Worm (Caenorhabditis elegans) whole organism, young adult: ENCODE measurements around the gene B0336.12.
A peak's percentile ranks its signal among the peaks of the same experiment; 100 is the strongest.

Experiments used
- B0019.2 ChIP-seq: fragments of 200-800 bp; sonication (Bioruptor generic); conservative IDR thresholded peaks from 2 replicates; pipeline ENCODE4 v1.3.6; 2022; ENCODE audit warnings: missing genetic modification reagents, missing genetic modification characterization, missing compliant biosample characterization
- B0035.1 ChIP-seq: sonication (generic microtip); optimal IDR thresholded peaks from 2 replicates; lab custom pipeline; 2016; ENCODE audit warnings: missing genetic modification characterization, mild to moderate bottlenecking, missing compliant biosample characterization, missing genotype, missing genetic modification reagents
- F23B12.7 ChIP-seq: sonication (generic microtip); optimal IDR thresholded peaks from 2 replicates; lab custom pipeline; 2017; ENCODE audit warnings: missing genetic modification characterization, mild to moderate bottlenecking, missing compliant biosample characterization, antibody characterized with exemption, moderate library complexity; ENCODE audit not compliant: insufficient read depth
- F37B4.10 ChIP-seq: fragments of 200-800 bp; sonication (Bioruptor generic); IDR thresholded peaks from 2 replicates; pipeline ENCODE4 v1.3.6; 2022; ENCODE audit warnings: missing genetic modification characterization, missing compliant biosample characterization
- F52B5.7 ChIP-seq: sonication (generic microtip); optimal IDR thresholded peaks from 2 replicates; lab custom pipeline; 2016; ENCODE audit warnings: mild to moderate bottlenecking, missing genetic modification characterization, missing compliant biosample characterization
- F55B11.4 ChIP-seq: sonication (generic microtip); optimal IDR thresholded peaks from 2 replicates; lab custom pipeline; 2016; ENCODE audit warnings: missing compliant biosample characterization, missing genetic modification characterization, borderline replicate concordance; ENCODE audit not compliant: insufficient read depth
- K11D2.4 ChIP-seq: fragments of 200-800 bp; sonication (Bioruptor generic); IDR thresholded peaks from 2 replicates; pipeline ENCODE4 v1.3.6; 2022; ENCODE audit warnings: missing genetic modification reagents, missing genetic modification characterization, missing compliant biosample characterization
- T26A5.8 ChIP-seq: sonication (generic microtip); optimal IDR thresholded peaks from 2 replicates; lab custom pipeline; 2016; ENCODE audit warnings: missing genetic modification characterization, missing compliant biosample characterization
- Y53F4B.3 ChIP-seq: fragments of 200-800 bp; sonication (Bioruptor generic); IDR thresholded peaks from 2 replicates; pipeline ENCODE4 v1.3.6; 2022; ENCODE audit warnings: missing genetic modification reagents, missing genetic modification characterization, missing compliant biosample characterization
- Y56A3A.18 ChIP-seq: fragments of 200-800 bp; sonication (Bioruptor generic); IDR thresholded peaks from 2 replicates; pipeline ENCODE4 v1.3.6; 2022; ENCODE audit warnings: missing genetic modification reagents, missing genetic modification characterization, missing compliant biosample characterization
- Y79H2A.3 ChIP-seq: fragments of 200-800 bp; sonication (Bioruptor generic); conservative IDR thresholded peaks from 2 replicates; pipeline ENCODE4 v1.3.6; 2022; ENCODE audit warnings: missing genetic modification reagents, missing genetic modification characterization, missing compliant biosample characterization
- Y95B8A.8 ChIP-seq: fragments of 200-800 bp; sonication (Bioruptor generic); IDR thresholded peaks from 2 replicates; pipeline ENCODE4 v1.3.6; 2022; ENCODE audit warnings: missing genetic modification reagents, missing genetic modification characterization, missing compliant biosample characterization
- akir-1 ChIP-seq: fragments of 200-800 bp; sonication (Bioruptor generic); optimal IDR thresholded peaks from 2 replicates; lab custom pipeline; 2018; ENCODE audit warnings: mild to moderate bottlenecking, missing genetic modification characterization, moderate library complexity, missing compliant biosample characterization
- ama-1 ChIP-seq, 3 experiments: fragments of 150-350 bp in 1 of 3; sonication (generic microtip) in 2 of 3; optimal IDR thresholded peaks; 2 replicates each; lab custom pipeline; 2014 to 2018; ENCODE audit warnings: missing biosample characterization in 2 of 3, missing genetic modification characterization in 2 of 3, missing genetic modification reagents in 2 of 3
- aptf-3 ChIP-seq: fragments of 200-800 bp; sonication (Bioruptor generic); IDR thresholded peaks from 2 replicates; pipeline ENCODE4 v1.3.6; 2022; ENCODE audit warnings: missing genetic modification characterization, missing compliant biosample characterization
- attf-3 ChIP-seq: fragments of 200-800 bp; sonication (Bioruptor generic); conservative IDR thresholded peaks from 2 replicates; pipeline ENCODE4 v1.3.6; 2022; ENCODE audit warnings: missing genetic modification reagents, missing genetic modification characterization, missing compliant biosample characterization
- attf-5 ChIP-seq: fragments of 200-800 bp; sonication (Bioruptor generic); optimal IDR thresholded peaks from 2 replicates; lab custom pipeline; 2018; ENCODE audit warnings: mild to moderate bottlenecking, missing genetic modification characterization, missing compliant biosample characterization
- bed-1 ChIP-seq: fragments of 200-800 bp; sonication (Bioruptor generic); IDR thresholded peaks from 2 replicates; pipeline ENCODE4 v1.3.6; 2022; ENCODE audit warnings: missing genetic modification reagents, missing genetic modification characterization, missing compliant biosample characterization
- ccch-3 ChIP-seq: fragments of 200-800 bp; sonication (Bioruptor generic); optimal IDR thresholded peaks from 2 replicates; lab custom pipeline; 2018; ENCODE audit warnings: mild to moderate bottlenecking, missing genetic modification characterization, missing compliant biosample characterization
- chd-7 ChIP-seq: sonication (generic microtip); optimal IDR thresholded peaks from 2 replicates; lab custom pipeline; 2016; ENCODE audit warnings: mild to moderate bottlenecking, missing genetic modification characterization, moderate library complexity, missing compliant biosample characterization
- die-1 ChIP-seq: sonication (generic microtip); optimal IDR thresholded peaks from 2 replicates; lab custom pipeline; 2016; ENCODE audit warnings: missing genotype, mild to moderate bottlenecking, missing genetic modification characterization, missing compliant biosample characterization
- dpl-1 ChIP-seq: fragments of 150-350 bp; optimal IDR thresholded peaks from 2 replicates; lab custom pipeline; 2014; ENCODE audit warnings: missing biosample characterization, missing genetic modification reagents, missing genetic modification characterization
- egl-44 ChIP-seq: fragments of 200-800 bp; sonication (Bioruptor generic); IDR thresholded peaks from 2 replicates; pipeline ENCODE4 v1.3.6; 2022; ENCODE audit warnings: missing genetic modification reagents, missing genetic modification characterization, missing compliant biosample characterization
- gei-17 ChIP-seq: fragments of 200-800 bp; sonication (Bioruptor generic); optimal IDR thresholded peaks from 2 replicates; lab custom pipeline; 2018; ENCODE audit warnings: mild to moderate bottlenecking, missing genetic modification characterization, missing compliant biosample characterization
- hlh-26 ChIP-seq: fragments of 200-800 bp; sonication (Bioruptor generic); conservative IDR thresholded peaks from 2 replicates; pipeline ENCODE4 v1.3.6; 2022; ENCODE audit warnings: missing genetic modification reagents, missing genetic modification characterization, missing compliant biosample characterization
- hmg-1.2 ChIP-seq: fragments of 200-800 bp; sonication (Bioruptor generic); IDR thresholded peaks from 2 replicates; pipeline ENCODE4 v1.3.6; 2022; ENCODE audit warnings: missing genetic modification reagents, missing genetic modification characterization, missing compliant biosample characterization
- lag-1 ChIP-seq: fragments of 200-800 bp; sonication (Bioruptor generic); IDR thresholded peaks from 2 replicates; pipeline ENCODE4 v1.3.6; 2022; ENCODE audit warnings: missing genetic modification reagents, missing genetic modification characterization, missing compliant biosample characterization
- lin-54 ChIP-seq: fragments of 200-800 bp; sonication (Bioruptor generic); optimal IDR thresholded peaks from 2 replicates; lab custom pipeline; 2018; ENCODE audit warnings: mild to moderate bottlenecking, missing genetic modification characterization, missing compliant biosample characterization
- lsl-1 ChIP-seq: fragments of 200-800 bp; sonication (Bioruptor generic); optimal IDR thresholded peaks from 2 replicates; lab custom pipeline; 2018; ENCODE audit warnings: mild to moderate bottlenecking, missing genetic modification characterization, moderate library complexity, missing compliant biosample characterization
- mcd-1 ChIP-seq: fragments of 200-800 bp; sonication (Bioruptor generic); IDR thresholded peaks from 2 replicates; pipeline ENCODE4 v1.3.6; 2022; ENCODE audit warnings: missing genetic modification reagents, missing genetic modification characterization, missing compliant biosample characterization
- mxl-1 ChIP-seq: sonication (generic microtip); optimal IDR thresholded peaks from 2 replicates; lab custom pipeline; 2016; ENCODE audit warnings: missing genetic modification characterization, missing compliant biosample characterization
- nfya-2 ChIP-seq: fragments of 200-800 bp; sonication (Bioruptor generic); IDR thresholded peaks from 2 replicates; pipeline ENCODE4 v1.3.6; 2022; ENCODE audit warnings: missing genetic modification reagents, missing genetic modification characterization, missing compliant biosample characterization
- nhr-120 ChIP-seq: fragments of 200-800 bp; sonication (Bioruptor generic); IDR thresholded peaks from 2 replicates; pipeline ENCODE4 v1.3.6; 2022; ENCODE audit warnings: missing genetic modification characterization, missing compliant biosample characterization
- nhr-179 ChIP-seq: sonication (generic microtip); optimal IDR thresholded peaks from 2 replicates; lab custom pipeline; 2016; ENCODE audit warnings: mild to moderate bottlenecking, missing genetic modification characterization, missing compliant biosample characterization
- pha-4 ChIP-seq: fragments of 150-350 bp; sonication (generic microtip); optimal IDR thresholded peaks from 2 replicates; lab custom pipeline; 2014; ENCODE audit warnings: missing biosample characterization, missing genetic modification reagents, missing genetic modification characterization
- rec-8 ChIP-seq, 2 experiments: sonication (generic microtip); optimal IDR thresholded peaks; 2 replicates each; lab custom pipeline; 2016; ENCODE audit warnings: mild to moderate bottlenecking in 2 of 2, missing genetic modification characterization in 2 of 2, missing genetic modification reagents in 2 of 2, missing genotype in 2 of 2, missing biosample characterization in 1 of 2, missing compliant biosample characterization in 1 of 2, moderate library complexity in 1 of 2
- rpc-1 ChIP-seq, 2 experiments: fragments of 150-350 bp in 1 of 2; sonication (generic microtip) in 1 of 2; optimal IDR thresholded peaks; 2 replicates each; lab custom pipeline; 2014 to 2018; ENCODE audit warnings: missing biosample characterization in 1 of 2, missing genetic modification characterization in 1 of 2, missing genetic modification reagents in 1 of 2, missing genotype in 1 of 2
- snpc-1.1 ChIP-seq: sonication (generic microtip); optimal IDR thresholded peaks from 2 replicates; lab custom pipeline; 2017; ENCODE audit warnings: missing genetic modification characterization, mild to moderate bottlenecking, missing compliant biosample characterization, antibody characterized with exemption, moderate library complexity, missing genotype, missing genetic modification reagents; ENCODE audit not compliant: insufficient read depth
- snpc-4 ChIP-seq, 5 experiments: fragments of 150-350 bp in 1 of 5; sonication (generic microtip) in 4 of 5; optimal IDR thresholded peaks; 2 replicates each; lab custom pipeline; 2014 to 2018; ENCODE audit warnings: missing genetic modification characterization in 5 of 5, missing biosample characterization in 3 of 5, antibody characterized with exemption in 2 of 5, mild to moderate bottlenecking in 2 of 5, missing compliant biosample characterization in 2 of 5, missing genotype in 2 of 5, moderate library complexity in 2 of 5, missing genetic modification reagents in 1 of 5
- tbp1 ChIP-seq: fragments of 200-800 bp; sonication (Bioruptor generic); optimal IDR thresholded peaks from 2 replicates; lab custom pipeline; 2018; ENCODE audit warnings: mild to moderate bottlenecking, missing genetic modification characterization, missing compliant biosample characterization
- tlf-1 ChIP-seq: fragments of 200-800 bp; sonication (Bioruptor generic); optimal IDR thresholded peaks from 2 replicates; lab custom pipeline; 2018; ENCODE audit warnings: mild to moderate bottlenecking, missing genetic modification characterization, missing compliant biosample characterization
- xnd-1 ChIP-seq: sonication (generic microtip); optimal IDR thresholded peaks from 2 replicates; lab custom pipeline; 2016; ENCODE audit warnings: missing genotype, missing genetic modification reagents, missing genetic modification characterization, missing compliant biosample characterization
- zfh-2 ChIP-seq: fragments of 200-800 bp; sonication (Bioruptor generic); conservative IDR thresholded peaks from 2 replicates; pipeline ENCODE4 v1.3.6; 2022; ENCODE audit warnings: missing genetic modification reagents, missing genetic modification characterization, missing compliant biosample characterization
- zim-3 ChIP-seq: sonication (generic microtip); optimal IDR thresholded peaks from 2 replicates; lab custom pipeline; 2017; ENCODE audit warnings: mild to moderate bottlenecking, missing genetic modification characterization, moderate library complexity, missing compliant biosample characterization
- ztf-28 ChIP-seq: fragments of 200-800 bp; sonication (Bioruptor generic); IDR thresholded peaks from 2 replicates; pipeline ENCODE4 v1.3.6; 2022; ENCODE audit warnings: missing genetic modification reagents, missing genetic modification characterization, missing compliant biosample characterization

The B0336.12 gene

DNA sequence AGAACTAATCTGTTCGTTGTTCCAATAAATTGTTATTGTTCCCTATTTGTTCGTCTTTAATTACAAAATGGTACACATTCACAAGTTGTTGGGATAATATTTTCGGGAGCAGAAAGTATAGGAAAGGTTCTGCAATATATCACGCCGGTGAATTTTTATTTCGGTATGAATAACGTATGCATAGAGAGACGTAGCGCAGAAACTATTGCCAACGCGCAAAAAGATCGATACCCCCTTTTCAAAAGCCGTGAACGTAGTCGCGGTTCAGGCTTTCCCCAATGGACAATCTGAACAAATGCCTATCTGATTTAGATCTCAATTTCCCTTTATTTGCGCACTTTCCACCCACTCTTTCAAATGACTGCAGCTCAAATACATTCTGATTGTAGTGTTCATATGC lies 29.8 kb downstream of the B0336.12 start, which contains the start of gene pst-2 (continued):
- TF ChIP-seq die-1 (no peak), ztf-28 (GFP tag; lab: Robert Waterston, UW) (no peak), F52B5.7 (tag; lab: Kevin White, UChicago) (no peak), lag-1 (no peak), B0035.1 (tag; lab: Kevin White, UChicago) (no peak), nfya-2 (GFP tag; lab: Robert Waterston, UW) (no peak), T26A5.8 (no peak), lsl-1 (GFP tag; lab: Kevin White, UChicago) (no peak), ama-1 (optimal IDR thresholded peaks at IDR 0.05; lab: Kevin White, UChicago) (no peak), ama-1 (GFP tag; optimal IDR thresholded peaks at IDR 0.05; lab: Kevin White, UChicago) (peak in 1 of 2 experiments; percentile 37), chd-7 (tag; lab: Kevin White, UChicago) (peak; percentile 13), snpc-4 (GFP tag; optimal IDR thresholded peaks at IDR 0.05; lab: Kevin White, UChicago) (no peak), snpc-4 (tag; optimal IDR thresholded peaks at IDR 0.05; lab: Kevin White, UChicago) (no peak), Y53F4B.3 (GFP tag; lab: Robert Waterston, UW) (no peak), gei-17 (no peak), aptf-3 (GFP tag; lab: Robert Waterston, UW) (no peak), rec-8 (tag; optimal IDR thresholded peaks at IDR 0.05; lab: Kevin White, UChicago) (no peak), egl-44 (GFP tag; lab: Robert Waterston, UW) (0 out of 2 replicates have a peak, but pooled peaks have one; percentile 13), B0019.2 (GFP tag; lab: Robert Waterston, UW) (no peak), zim-3 (tag; lab: Kevin White, UChicago) (no peak), hlh-26 (no peak), F37B4.10 (GFP tag; lab: Robert Waterston, UW) (no peak), Y79H2A.3 (GFP tag; lab: Robert Waterston, UW) (no peak), hmg-1.2 (GFP tag; lab: Robert Waterston, UW) (0 out of 2 replicates have a peak, but pooled peaks have one; percentile 6), snpc-1.1 (tag; lab: Kevin White, UChicago) (peak; percentile 13), attf-5 (GFP tag; lab: Kevin White, UChicago) (no peak), akir-1 (GFP tag; lab: Kevin White, UChicago) (no peak)
- TF ChIP-seq, all 124 proteins: peak for 25

ce11 chrIII:5678935-5679334 lies 31.0 kb downstream of the B0336.12 start, which contains the start of the genes ska-3 and rps-12:
Gene ska-3, minus strand, starts transcription at chrIII:5679005.
Gene rps-12, plus strand, starts transcription at chrIII:5679298.
- TF ChIP-seq attf-3 (GFP tag; lab: Robert Waterston, UW) (peak; percentile 82), Y95B8A.8 (peak; percentile 83), nhr-120 (no peak), ccch-3 (GFP tag; lab: Kevin White, UChicago) (no peak), F23B12.7 (tag; lab: Kevin White, UChicago) (peak; percentile 98), hlh-26 (no peak), snpc-1.1 (tag; lab: Kevin White, UChicago) (peak; percentile 78), Y56A3A.18 (GFP tag; lab: Robert Waterston, UW) (peak; percentile 51; the same call in 1 of the 2 replicates), K11D2.4 (GFP tag; lab: Robert Waterston, UW) (peak; percentile 96), nhr-179 (tag; lab: Kevin White, UChicago) (no peak), rpc-1 (optimal IDR thresholded peaks at IDR 0.05; lab: Kevin White, UChicago) (peak; percentile 17), rpc-1 (tag; optimal IDR thresholded peaks at IDR 0.05; lab: Kevin White, UChicago) (peak; percentile 0), nfya-2 (GFP tag; lab: Robert Waterston, UW) (no peak), hmg-1.2 (GFP tag; lab: Robert Waterston, UW) (peak; percentile 95), bed-1 (GFP tag; lab: Robert Waterston, UW) (no peak), pha-4 (tag; lab: Kevin White, UChicago) (peak; percentile 99), tbp1 (GFP tag; lab: Kevin White, UChicago) (peak; percentile 78), mcd-1 (GFP tag; lab: Robert Waterston, UW) (peak; percentile 100), mxl-1 (no peak), lin-54 (GFP tag; lab: Kevin White, UChicago) (peak; percentile 98), F37B4.10 (GFP tag; lab: Robert Waterston, UW) (no peak), dpl-1 (GFP tag; lab: Kevin White, UChicago) (peak; percentile 92), F55B11.4 (tag; lab: Kevin White, UChicago) (no peak), die-1 (no peak), tlf-1 (peak; percentile 96), zfh-2 (GFP tag; lab: Robert Waterston, UW) (no peak), xnd-1 (tag; lab: Kevin White, UChicago) (peak; percentile 73)
